Worm (Caenorhabditis elegans): ENCODE results near the gene C08B6.8.

DNA sequence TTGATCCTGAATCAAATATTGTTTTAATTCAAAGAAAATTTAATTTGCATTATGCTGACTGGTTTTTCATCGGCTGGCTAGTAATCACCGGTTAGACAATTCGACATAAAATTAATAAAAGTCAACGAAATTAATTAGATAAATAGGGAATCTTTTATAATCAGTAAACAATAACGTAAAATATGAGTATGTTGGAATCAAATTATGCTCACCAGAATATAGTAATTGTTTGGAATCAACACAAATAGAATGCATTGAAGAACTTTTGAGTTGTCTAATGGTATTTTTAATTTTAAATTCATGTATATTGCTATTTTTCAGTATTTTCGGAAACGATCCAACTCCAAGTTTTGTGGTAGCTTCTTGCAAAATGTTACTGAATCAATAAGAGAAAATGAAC lies 29.0 kb upstream of the C08B6.8 start, which contains the start of gene C08B6.2:
- TF ChIP-seq aly-2 (tag; optimal IDR thresholded peaks at IDR 0.05), result no peak
- TF ChIP-seq mdl-1 (tag; optimal IDR thresholded peaks at IDR 0.05), result no peak
- no peak for TF ChIP-seq tag-97 (GFP tag; IDR thresholded peaks at IDR 0.05)
- no peak for TF ChIP-seq R02D3.7 (tag; optimal IDR thresholded peaks at IDR 0.05)
- no peak for TF ChIP-seq ZK546.5 (tag; optimal IDR thresholded peaks at IDR 0.05)

All from whole organism, L4 larva.